Worm (Caenorhabditis elegans) whole organism, L3 larva: ENCODE measurements around the gene wago-4.

Experiments
- R02D3.7 ChIP-seq: fragments of 150-350 bp; optimal IDR thresholded peaks from 2 replicates; lab custom pipeline; 2014; ENCODE audit warnings: missing biosample characterization, missing genetic modification characterization
- ZK546.5 ChIP-seq: sonication (generic microtip); optimal IDR thresholded peaks from 2 replicates; lab custom pipeline; 2017; ENCODE audit warnings: missing biosample characterization, missing genetic modification characterization
- aly-2 ChIP-seq: fragments of 150-350 bp; optimal IDR thresholded peaks from 2 replicates; lab custom pipeline; 2014; ENCODE audit warnings: missing biosample characterization, missing genetic modification characterization
- ama-1 ChIP-seq: fragments of 150-350 bp; optimal IDR thresholded peaks from 2 replicates; lab custom pipeline; 2018
- ceh-16 ChIP-seq: sonication (generic microtip); optimal IDR thresholded peaks from 2 replicates; lab custom pipeline; 2017; ENCODE audit warnings: missing biosample characterization, missing genetic modification characterization
- ceh-28 ChIP-seq: fragments of 150-350 bp; optimal IDR thresholded peaks from 2 replicates; lab custom pipeline; 2014; ENCODE audit warnings: missing biosample characterization, missing genetic modification reagents, missing genetic modification characterization
- ceh-82 ChIP-seq: fragments of 150-350 bp; optimal IDR thresholded peaks from 2 replicates; lab custom pipeline; 2014; ENCODE audit warnings: missing biosample characterization, missing genetic modification characterization
- ceh-9 ChIP-seq: sonication (generic microtip); optimal IDR thresholded peaks from 2 replicates; lab custom pipeline; 2018; ENCODE audit warnings: missing biosample characterization, missing genetic modification characterization
- daf-12 ChIP-seq: fragments of 150-350 bp; optimal IDR thresholded peaks from 2 replicates; lab custom pipeline; 2014; ENCODE audit warnings: missing biosample characterization, missing genetic modification reagents, missing genetic modification characterization
- egl-27 ChIP-seq: sonication (generic microtip); optimal IDR thresholded peaks from 4 replicates; lab custom pipeline; 2017; ENCODE audit warnings: missing biosample characterization, missing genetic modification reagents, missing genetic modification characterization
- egl-5 ChIP-seq: fragments of 150-350 bp; optimal IDR thresholded peaks from 2 replicates; lab custom pipeline; 2017; ENCODE audit warnings: missing biosample characterization, missing genetic modification reagents, missing genetic modification characterization, inconsistent platforms
- elt-1 ChIP-seq: fragments of 150-350 bp; optimal IDR thresholded peaks from 2 replicates; lab custom pipeline; 2014; ENCODE audit warnings: missing biosample characterization, missing genetic modification characterization
- elt-2 ChIP-seq: sonication (generic microtip); optimal IDR thresholded peaks from 2 replicates; lab custom pipeline; 2016; ENCODE audit warnings: missing genetic modification reagents, mild to moderate bottlenecking, missing genetic modification characterization, missing compliant biosample characterization
- elt-3 ChIP-seq, 3 experiments: fragments of 150-350 bp in 1 of 3; sonication (generic microtip) in 2 of 3; optimal IDR thresholded peaks; 2 replicates in 2 of 3; 4 replicates in 1 of 3; lab custom pipeline; 2014 to 2017; ENCODE audit warnings: missing biosample characterization in 3 of 3, missing genetic modification characterization in 3 of 3
- eor-1 ChIP-seq, 2 experiments: fragments of 150-350 bp; optimal IDR thresholded peaks; 2 replicates each; lab custom pipeline; 2014 to 2018; ENCODE audit warnings: missing biosample characterization in 2 of 2, missing genetic modification characterization in 2 of 2
- fkh-10 ChIP-seq: sonication (generic microtip); optimal IDR thresholded peaks from 2 replicates; lab custom pipeline; 2017; ENCODE audit warnings: missing biosample characterization, missing genetic modification reagents, missing genetic modification characterization
- fkh-2 ChIP-seq: fragments of 150-350 bp; optimal IDR thresholded peaks from 2 replicates; lab custom pipeline; 2014; ENCODE audit warnings: missing biosample characterization, missing genetic modification reagents, missing genetic modification characterization
- fos-1 ChIP-seq: fragments of 150-350 bp; optimal IDR thresholded peaks from 2 replicates; lab custom pipeline; 2014; ENCODE audit warnings: missing biosample characterization, missing genetic modification characterization
- hmg-11 ChIP-seq: sonication (generic microtip); optimal IDR thresholded peaks from 2 replicates; lab custom pipeline; 2016; ENCODE audit warnings: missing genetic modification characterization, missing compliant biosample characterization
- jun-1 ChIP-seq: fragments of 150-350 bp; optimal IDR thresholded peaks from 2 replicates; lab custom pipeline; 2014; ENCODE audit warnings: missing biosample characterization, missing genetic modification reagents, missing genetic modification characterization
- lin-15B ChIP-seq: fragments of 150-350 bp; optimal IDR thresholded peaks from 2 replicates; lab custom pipeline; 2014; ENCODE audit warnings: missing biosample characterization, missing genetic modification characterization
- lin-39 ChIP-seq: fragments of 150-350 bp; optimal IDR thresholded peaks from 2 replicates; lab custom pipeline; 2018; ENCODE audit warnings: missing biosample characterization, missing genetic modification reagents, missing genetic modification characterization
- lsy-12 ChIP-seq: sonication (generic microtip); optimal IDR thresholded peaks from 2 replicates; lab custom pipeline; 2016; ENCODE audit warnings: mild to moderate bottlenecking, missing genetic modification characterization, missing compliant biosample characterization
- mdl-1 ChIP-seq: fragments of 150-350 bp; optimal IDR thresholded peaks from 2 replicates; lab custom pipeline; 2014; ENCODE audit warnings: missing biosample characterization, missing genetic modification characterization
- mml-1 ChIP-seq: fragments of 150-350 bp; sonication (generic microtip); optimal IDR thresholded peaks from 3 replicates; lab custom pipeline; 2014; ENCODE audit warnings: missing biosample characterization, missing genetic modification characterization
- nfya-1 ChIP-seq: sonication (generic microtip); optimal IDR thresholded peaks from 2 replicates; lab custom pipeline; 2017; ENCODE audit warnings: missing genetic modification characterization, mild to moderate bottlenecking, missing compliant biosample characterization, antibody characterized with exemption, moderate library complexity; ENCODE audit not compliant: insufficient read depth
- nhr-11 ChIP-seq: fragments of 150-350 bp; optimal IDR thresholded peaks from 2 replicates; lab custom pipeline; 2014; ENCODE audit warnings: missing biosample characterization, missing genetic modification characterization
- nhr-12 ChIP-seq: fragments of 150-350 bp; optimal IDR thresholded peaks from 2 replicates; lab custom pipeline; 2014; ENCODE audit warnings: missing biosample characterization, missing genetic modification characterization
- nhr-23 ChIP-seq: fragments of 150-350 bp; optimal IDR thresholded peaks from 2 replicates; lab custom pipeline; 2014; ENCODE audit warnings: missing biosample characterization, missing genetic modification reagents, missing genetic modification characterization
- nhr-237 ChIP-seq: fragments of 150-350 bp; optimal IDR thresholded peaks from 2 replicates; lab custom pipeline; 2014; ENCODE audit warnings: missing biosample characterization, missing genetic modification characterization
- nhr-25 ChIP-seq: sonication (generic microtip); optimal IDR thresholded peaks from 2 replicates; lab custom pipeline; 2017; ENCODE audit warnings: missing biosample characterization, missing genetic modification characterization
- nhr-28 ChIP-seq: fragments of 150-350 bp; optimal IDR thresholded peaks from 2 replicates; lab custom pipeline; 2014; ENCODE audit warnings: missing biosample characterization, missing genetic modification characterization
- nhr-43 ChIP-seq: sonication (generic microtip); optimal IDR thresholded peaks from 2 replicates; lab custom pipeline; 2016; ENCODE audit warnings: mild to moderate bottlenecking, missing genetic modification characterization, missing compliant biosample characterization; ENCODE audit not compliant: poor library complexity, severe bottlenecking
- nhr-67 ChIP-seq: fragments of 150-350 bp; optimal IDR thresholded peaks from 2 replicates; lab custom pipeline; 2014; ENCODE audit warnings: missing biosample characterization, missing genetic modification characterization
- nhr-76 ChIP-seq: fragments of 150-350 bp; sonication (generic microtip); optimal IDR thresholded peaks from 5 replicates; lab custom pipeline; 2014; ENCODE audit warnings: missing biosample characterization, missing genetic modification characterization
- nhr-77 ChIP-seq: fragments of 150-350 bp; optimal IDR thresholded peaks from 2 replicates; lab custom pipeline; 2014; ENCODE audit warnings: missing biosample characterization, missing genetic modification characterization
- pha-4 ChIP-seq: fragments of 150-350 bp; optimal IDR thresholded peaks from 2 replicates; lab custom pipeline; 2014; ENCODE audit warnings: missing biosample characterization, missing genetic modification reagents, missing genetic modification characterization
- pqm-1 ChIP-seq: fragments of 150-350 bp; optimal IDR thresholded peaks from 2 replicates; lab custom pipeline; 2017; ENCODE audit warnings: missing biosample characterization, missing genetic modification characterization, inconsistent platforms
- sea-2 ChIP-seq: fragments of 150-350 bp; sonication (generic microtip); optimal IDR thresholded peaks from 4 replicates; lab custom pipeline; 2014; ENCODE audit warnings: missing biosample characterization, missing genetic modification reagents, missing genetic modification characterization
- skn-1 ChIP-seq: fragments of 150-350 bp; optimal IDR thresholded peaks from 2 replicates; lab custom pipeline; 2014; ENCODE audit warnings: missing biosample characterization, missing genetic modification characterization
- snpc-4 ChIP-seq: fragments of 150-350 bp; optimal IDR thresholded peaks from 2 replicates; lab custom pipeline; 2014; ENCODE audit warnings: missing biosample characterization, missing genetic modification characterization
- tbx-2 ChIP-seq: sonication (generic microtip); optimal IDR thresholded peaks from 2 replicates; lab custom pipeline; 2016; ENCODE audit warnings: mild to moderate bottlenecking, missing genetic modification characterization, missing compliant biosample characterization
- unc-39 ChIP-seq: sonication (generic microtip); optimal IDR thresholded peaks from 4 replicates; lab custom pipeline; 2017; ENCODE audit warnings: missing biosample characterization, missing genetic modification characterization
- unc-62 ChIP-seq: fragments of 150-350 bp; sonication (generic microtip); optimal IDR thresholded peaks from 4 replicates; lab custom pipeline; 2014; ENCODE audit warnings: missing biosample characterization, missing genetic modification reagents, missing genetic modification characterization
- zag-1 ChIP-seq: fragments of 150-350 bp; optimal IDR thresholded peaks from 2 replicates; lab custom pipeline; 2014; ENCODE audit warnings: missing biosample characterization, missing genetic modification characterization
- ztf-11 ChIP-seq: fragments of 150-350 bp; optimal IDR thresholded peaks from 2 replicates; lab custom pipeline; 2014; ENCODE audit warnings: missing biosample characterization, missing genetic modification characterization
- ztf-4 ChIP-seq: fragments of 150-350 bp; optimal IDR thresholded peaks from 2 replicates; lab custom pipeline; 2014; ENCODE audit warnings: missing biosample characterization, missing genetic modification characterization

Gene wago-4

DNA sequence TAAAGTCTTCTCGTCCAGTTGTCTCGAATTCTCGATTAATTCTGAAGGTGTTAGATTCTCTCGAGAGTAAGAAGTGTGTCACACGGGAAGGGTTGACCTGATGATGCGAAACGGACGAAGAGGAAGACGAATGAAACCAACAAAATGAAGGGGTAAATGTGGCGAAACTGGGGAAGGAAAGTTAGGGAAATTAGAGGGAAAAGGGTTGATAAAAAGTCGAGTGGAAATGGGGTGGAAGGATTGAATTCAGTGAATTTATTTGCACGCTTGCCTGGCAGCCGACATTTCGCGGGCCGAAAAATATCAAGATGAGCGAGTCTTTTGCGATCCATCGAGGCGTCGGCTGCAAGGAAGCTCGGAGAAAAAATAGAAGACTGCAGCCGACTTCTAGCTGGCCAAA is 28.8 kb downstream of the wago-4 start, which contains the start of gene F58G1.7:
F58G1.7 (minus strand) TSS at position 101 of the 400 bp plus-strand sequence.
- no peak for TF ChIP-seq ama-1 (lab: Kevin White, UChicago)
- TF ChIP-seq nhr-12 (tag; lab: Kevin White, UChicago) = no peak

DNA sequence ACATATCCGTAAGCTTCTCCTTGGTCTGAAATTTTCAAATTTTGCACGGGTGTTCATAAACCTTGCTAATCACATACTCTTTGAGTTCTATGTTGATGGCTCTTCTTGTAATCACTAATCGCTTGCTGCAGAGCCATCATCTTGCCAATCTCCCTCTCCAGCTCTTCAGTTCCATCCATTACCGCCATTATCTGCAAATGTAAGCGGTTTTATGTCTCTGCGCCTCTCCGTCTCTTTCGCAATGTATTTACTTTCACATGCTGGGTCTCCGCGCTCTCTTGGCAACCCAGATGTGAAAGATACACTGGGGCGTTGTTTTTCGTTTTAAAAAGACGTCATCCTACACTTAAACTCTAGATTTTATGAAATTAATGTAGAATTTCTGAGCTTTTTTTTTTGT is 33.9 kb downstream of the wago-4 start:
- TF ChIP-seq daf-12 (tag; lab: Kevin White, UChicago) (no peak), unc-39 (tag; lab: Kevin White, UChicago) (no peak), nfya-1 (tag; lab: Kevin White, UChicago) (peak; percentile 66), nhr-237 (tag; lab: Kevin White, UChicago) (no peak), tbx-2 (tag; lab: Kevin White, UChicago) (no peak), eor-1 (tag; optimal IDR thresholded peaks at IDR 0.05; lab: Kevin White, UChicago) (no peak), aly-2 (tag; lab: Kevin White, UChicago) (no peak), ceh-82 (tag; lab: Kevin White, UChicago) (no peak), unc-62 (GFP tag; lab: Kevin White, UChicago) (no peak), pha-4 (tag; lab: Kevin White, UChicago) (peak; percentile 61), pqm-1 (tag; lab: Kevin White, UChicago) (no peak), R02D3.7 (tag; lab: Kevin White, UChicago) (no peak), fkh-10 (GFP tag; lab: Kevin White, UChicago) (no peak), ZK546.5 (tag; lab: Kevin White, UChicago) (no peak), nhr-28 (no peak), sea-2 (GFP tag; lab: Kevin White, UChicago) (no peak), ceh-28 (peak; percentile 35), skn-1 (no peak), mdl-1 (tag; lab: Kevin White, UChicago) (no peak), hmg-11 (tag; lab: Kevin White, UChicago) (no peak), nhr-25 (tag; lab: Kevin White, UChicago) (no peak), zag-1 (tag; lab: Kevin White, UChicago) (no peak), nhr-76 (tag; lab: Kevin White, UChicago) (no peak), fkh-2 (tag; lab: Kevin White, UChicago) (no peak), ama-1 (lab: Kevin White, UChicago) (no peak), elt-2 (peak; percentile 29), ceh-9 (tag; lab: Kevin White, UChicago) (no peak), nhr-12 (tag; lab: Kevin White, UChicago) (no peak), jun-1 (no peak), elt-3 (tag; optimal IDR thresholded peaks at IDR 0.05; lab: Kevin White, UChicago) (no peak), nhr-67 (tag; lab: Kevin White, UChicago) (no peak), ztf-4 (tag; lab: Kevin White, UChicago) (no peak), snpc-4 (tag; lab: Kevin White, UChicago) (peak; percentile 52), lsy-12 (tag; lab: Kevin White, UChicago) (no peak), ztf-11 (tag; lab: Kevin White, UChicago) (no peak), lin-39 (tag; lab: Kevin White, UChicago) (peak; percentile 63), nhr-11 (no peak), lin-15B (tag; lab: Kevin White, UChicago) (peak; percentile 9), nhr-43 (tag; lab: Kevin White, UChicago) (no peak), egl-5 (peak; percentile 79), elt-1 (tag; lab: Kevin White, UChicago) (no peak), nhr-77 (no peak), nhr-23 (tag; lab: Kevin White, UChicago) (no peak), ceh-16 (no peak), fos-1 (tag; lab: Kevin White, UChicago) (no peak), egl-27 (tag; lab: Kevin White, UChicago) (no peak), mml-1 (no peak)
